Worm (Caenorhabditis elegans) whole organism, L1 larva: Measurements from ENCODE around the gene spe-51.

Experiments
- ama-1 ChIP-seq: fragments of 150-350 bp; optimal IDR thresholded peaks from 2 replicates; lab custom pipeline; 2014
- blmp-1 ChIP-seq: fragments of 150-350 bp; optimal IDR thresholded peaks from 2 replicates; lab custom pipeline; 2014; ENCODE audit warnings: missing biosample characterization, missing genetic modification characterization
- ceh-82 ChIP-seq, 3 experiments: fragments of 150-350 bp in 1 of 3; sonication (generic microtip) in 2 of 3; optimal IDR thresholded peaks; 2 replicates each; lab custom pipeline; 2014 to 2017; ENCODE audit warnings: missing biosample characterization in 3 of 3, missing genetic modification characterization in 3 of 3
- ces-1 ChIP-seq: fragments of 150-350 bp; optimal IDR thresholded peaks from 2 replicates; lab custom pipeline; 2014; ENCODE audit warnings: missing biosample characterization, missing genetic modification reagents, missing genetic modification characterization
- fkh-8 ChIP-seq: sonication (generic microtip); optimal IDR thresholded peaks from 2 replicates; lab custom pipeline; 2016; ENCODE audit warnings: mild to moderate bottlenecking, missing genetic modification characterization, missing compliant biosample characterization
- lin-15B ChIP-seq: fragments of 150-350 bp; sonication (generic microtip); optimal IDR thresholded peaks from 3 replicates; lab custom pipeline; 2014; ENCODE audit warnings: missing biosample characterization, missing genetic modification characterization
- nhr-12 ChIP-seq: sonication (generic microtip); optimal IDR thresholded peaks from 2 replicates; lab custom pipeline; 2017; ENCODE audit warnings: missing biosample characterization, missing genetic modification characterization
- nhr-90 ChIP-seq: sonication (generic microtip); optimal IDR thresholded peaks from 2 replicates; lab custom pipeline; 2016; ENCODE audit warnings: mild to moderate bottlenecking, missing genetic modification characterization, missing compliant biosample characterization; ENCODE audit not compliant: poor library complexity
- unc-62 ChIP-seq: fragments of 150-350 bp; optimal IDR thresholded peaks from 2 replicates; lab custom pipeline; 2014; ENCODE audit warnings: missing biosample characterization, missing genetic modification reagents, missing genetic modification characterization
- ztf-11 ChIP-seq, 2 experiments: sonication (generic microtip); optimal IDR thresholded peaks; 2 replicates each; lab custom pipeline; 2016 to 2017; ENCODE audit warnings: missing genetic modification characterization in 2 of 2, missing biosample characterization in 1 of 2, missing compliant biosample characterization in 1 of 2

DNA sequence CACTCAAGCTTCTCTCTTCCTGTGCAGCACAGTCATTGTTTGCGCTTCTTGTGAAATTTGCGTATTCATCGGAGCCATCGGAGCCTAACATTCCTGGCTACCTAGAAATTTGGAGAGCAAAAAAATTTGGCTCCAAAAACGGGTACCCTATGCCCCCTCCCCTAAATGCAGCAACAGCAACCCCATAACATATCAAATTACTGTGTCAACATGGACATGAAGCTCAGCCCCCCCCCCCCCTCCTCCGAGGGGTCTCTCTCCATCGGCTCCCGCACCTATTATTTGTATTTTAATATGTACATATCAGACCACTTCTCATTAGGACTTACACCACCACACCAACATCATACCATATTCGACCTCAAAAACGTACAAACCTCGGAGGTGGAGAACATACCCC is 18.2 kb upstream of the spe-51 start:
- TF ChIP-seq nhr-12 (tag; lab: Kevin White, UChicago): no peak
- TF ChIP-seq nhr-90 (tag; lab: Kevin White, UChicago): no peak
- TF ChIP-seq blmp-1 (tag; lab: Kevin White, UChicago): no peak
- no peak for TF ChIP-seq ama-1 (lab: Kevin White, UChicago)
- TF ChIP-seq ztf-11 (tag; optimal IDR thresholded peaks at IDR 0.05; lab: Kevin White, UChicago): no peak
- no peak for TF ChIP-seq lin-15B
- TF ChIP-seq ceh-82 (tag; optimal IDR thresholded peaks at IDR 0.05; lab: Kevin White, UChicago): no peak
- no peak for TF ChIP-seq fkh-8 (tag; lab: Kevin White, UChicago)
- no peak for TF ChIP-seq unc-62 (GFP tag; lab: Kevin White, UChicago)
- no peak for TF ChIP-seq ces-1 (GFP tag; lab: Kevin White, UChicago)
